Fruit fly (Drosophila melanogaster) whole organism, embryonic: ENCODE measurements around the gene Tsp97E.

Experiments used
- Abd-B ChIP-seq: fragments of 200-800 bp; sonication (Bioruptor generic); optimal IDR thresholded peaks from 2 replicates; lab custom pipeline; 2018; ENCODE audit warnings: missing biosample characterization, mild to moderate bottlenecking, missing genetic modification characterization, moderate library complexity
- Antp ChIP-seq: fragments of 200-800 bp; sonication (Bioruptor generic); optimal IDR thresholded peaks from 3 replicates; lab custom pipeline; 2016; ENCODE audit warnings: missing biosample characterization, missing genetic modification characterization
- CG14441 ChIP-seq: fragments of 200-800 bp; sonication (Bioruptor generic); IDR thresholded peaks from 2 replicates; pipeline ENCODE4 v1.3.6; 2022; ENCODE audit warnings: missing biosample characterization, missing genetic modification characterization
- CG14710 ChIP-seq: fragments of 200-800 bp; sonication (Bioruptor generic); optimal IDR thresholded peaks from 3 replicates; lab custom pipeline; 2019; ENCODE audit warnings: missing biosample characterization, mild to moderate bottlenecking, missing genetic modification characterization, moderate library complexity
- CG14860 ChIP-seq: fragments of 200-800 bp; sonication (Bioruptor generic); IDR thresholded peaks from 3 replicates; pipeline ENCODE4 v1.3.6; 2022; ENCODE audit warnings: missing biosample characterization, missing genetic modification characterization; ENCODE audit not compliant: partially characterized antibody
- CG15514 ChIP-seq: fragments of 200-800 bp; sonication (Bioruptor generic); optimal IDR thresholded peaks from 3 replicates; lab custom pipeline; 2017; ENCODE audit warnings: missing biosample characterization, missing genetic modification characterization, mild to moderate bottlenecking, moderate library complexity, missing genetic modification reagents
- CG1602 ChIP-seq: fragments of 200-800 bp; sonication (Bioruptor generic); optimal IDR thresholded peaks from 3 replicates; lab custom pipeline; 2016; ENCODE audit warnings: missing biosample characterization, missing genetic modification characterization
- CG18011 ChIP-seq: fragments of 200-800 bp; sonication (Bioruptor generic); optimal IDR thresholded peaks from 2 replicates; lab custom pipeline; 2017; ENCODE audit warnings: missing biosample characterization, missing genetic modification characterization, mild to moderate bottlenecking, moderate library complexity, missing genotype
- CG18476 ChIP-seq: fragments of 200-800 bp; sonication (Bioruptor generic); optimal IDR thresholded peaks from 2 replicates; lab custom pipeline; 2016; ENCODE audit warnings: missing biosample characterization, mild to moderate bottlenecking, missing genetic modification characterization
- CG32767 ChIP-seq: fragments of 200-800 bp; sonication (Bioruptor generic); IDR thresholded peaks from 2 replicates; pipeline ENCODE4 v1.3.6; 2022; ENCODE audit warnings: missing biosample characterization, missing genetic modification characterization
- CG32772 ChIP-seq: fragments of 200-800 bp; sonication (Bioruptor generic); IDR thresholded peaks from 2 replicates; pipeline ENCODE4 v1.3.6; 2022; ENCODE audit warnings: missing biosample characterization, missing genetic modification characterization
- CG3995 ChIP-seq: fragments of 200-800 bp; sonication (Bioruptor generic); optimal IDR thresholded peaks from 3 replicates; lab custom pipeline; 2016; ENCODE audit warnings: missing biosample characterization, missing genetic modification characterization
- CG4282 ChIP-seq: fragments of 200-800 bp; sonication (Bioruptor generic); optimal IDR thresholded peaks from 2 replicates; lab custom pipeline; 2016; ENCODE audit warnings: missing biosample characterization, missing genetic modification characterization
- CG4424 ChIP-seq: fragments of 200-800 bp; sonication (Bioruptor generic); optimal IDR thresholded peaks from 3 replicates; lab custom pipeline; 2016; ENCODE audit warnings: missing biosample characterization, missing genetic modification characterization
- CG6765 ChIP-seq: fragments of 200-800 bp; sonication (Bioruptor generic); optimal IDR thresholded peaks from 3 replicates; lab custom pipeline; 2017; ENCODE audit warnings: missing biosample characterization, mild to moderate bottlenecking, missing genetic modification characterization
- CG6854 ChIP-seq: fragments of 200-800 bp; sonication (Bioruptor generic); optimal IDR thresholded peaks from 3 replicates; lab custom pipeline; 2017; ENCODE audit warnings: missing biosample characterization, mild to moderate bottlenecking, missing genetic modification characterization
- CG7357 ChIP-seq: fragments of 200-800 bp; sonication (Bioruptor generic); IDR thresholded peaks from 3 replicates; pipeline ENCODE4 v1.3.6; 2022; ENCODE audit warnings: missing biosample characterization, missing genetic modification characterization
- CG7839 ChIP-seq: fragments of 200-800 bp; sonication (Bioruptor generic); optimal IDR thresholded peaks from 3 replicates; lab custom pipeline; 2018; ENCODE audit warnings: missing biosample characterization, mild to moderate bottlenecking, missing genetic modification characterization, moderate library complexity
- CG9437 ChIP-seq: fragments of 200-800 bp; sonication (Bioruptor generic); optimal IDR thresholded peaks from 2 replicates; lab custom pipeline; 2018; ENCODE audit warnings: missing biosample characterization, mild to moderate bottlenecking, missing genetic modification characterization
- CHES-1-like ChIP-seq: fragments of 200-800 bp; sonication (Bioruptor generic); optimal IDR thresholded peaks from 2 replicates; lab custom pipeline; 2016; ENCODE audit warnings: missing biosample characterization, missing genetic modification characterization
- Drgx ChIP-seq: fragments of 200-800 bp; sonication (Bioruptor generic); IDR thresholded peaks from 2 replicates; pipeline ENCODE4 v1.3.6; 2022; ENCODE audit warnings: missing biosample characterization, missing genetic modification characterization
- Hey ChIP-seq: fragments of 200-800 bp; sonication (Bioruptor generic); optimal IDR thresholded peaks from 3 replicates; lab custom pipeline; 2018; ENCODE audit warnings: missing biosample characterization, mild to moderate bottlenecking, missing genetic modification characterization
- Hmx ChIP-seq: fragments of 200-800 bp; sonication (Bioruptor generic); optimal IDR thresholded peaks from 2 replicates; lab custom pipeline; 2016; ENCODE audit warnings: missing biosample characterization, missing genetic modification characterization
- Hr3 ChIP-seq: fragments of 200-800 bp; sonication (Bioruptor generic); optimal IDR thresholded peaks from 3 replicates; lab custom pipeline; 2016; ENCODE audit warnings: missing biosample characterization, missing genetic modification characterization
- Hr51 ChIP-seq, 2 experiments: fragments of 200-800 bp; sonication (Bioruptor generic); optimal IDR thresholded peaks; 2 replicates in 1 of 2; 3 replicates in 1 of 2; lab custom pipeline; 2016 to 2018; ENCODE audit warnings: missing biosample characterization in 2 of 2, missing genetic modification characterization in 2 of 2, mild to moderate bottlenecking in 1 of 2, moderate library complexity in 1 of 2
- Lim3 ChIP-seq: fragments of 200-800 bp; sonication (Bioruptor generic); IDR thresholded peaks from 2 replicates; pipeline ENCODE4 v1.3.6; 2022; ENCODE audit warnings: missing biosample characterization, missing genetic modification characterization
- MTF-1 ChIP-seq: fragments of 200-800 bp; sonication (Bioruptor generic); optimal IDR thresholded peaks from 2 replicates; lab custom pipeline; 2018; ENCODE audit warnings: missing biosample characterization, mild to moderate bottlenecking, missing genetic modification characterization, borderline replicate concordance
- Mrtf ChIP-seq: fragments of 200-800 bp; sonication (Bioruptor generic); IDR thresholded peaks from 3 replicates; pipeline ENCODE4 v1.3.6; 2022; ENCODE audit warnings: missing biosample characterization, missing genetic modification characterization
- Ptx1 ChIP-seq: fragments of 200-800 bp; sonication (Bioruptor generic); IDR thresholded peaks from 2 replicates; pipeline ENCODE4 v1.3.6; 2022; ENCODE audit warnings: missing biosample characterization, missing genetic modification characterization
- Spps ChIP-seq: fragments of 200-800 bp; sonication (Bioruptor generic); optimal IDR thresholded peaks from 2 replicates; lab custom pipeline; 2018; ENCODE audit warnings: missing biosample characterization, mild to moderate bottlenecking, missing genetic modification characterization
- amos ChIP-seq: fragments of 200-800 bp; sonication (Bioruptor generic); IDR thresholded peaks from 2 replicates; pipeline ENCODE4 v1.3.6; 2022; ENCODE audit warnings: missing biosample characterization, missing genetic modification characterization; ENCODE audit not compliant: partially characterized antibody
- bsh ChIP-seq, 2 experiments: fragments of 200-800 bp; sonication (Bioruptor generic); optimal IDR thresholded peaks; 2 replicates each; lab custom pipeline; 2017 to 2018; ENCODE audit warnings: mild to moderate bottlenecking in 2 of 2, missing biosample characterization in 2 of 2, missing genetic modification characterization in 2 of 2, moderate library complexity in 1 of 2
- cad ChIP-seq: fragments of >200 bp; optimal IDR thresholded peaks from 2 replicates; lab custom pipeline; 2017; ENCODE audit warnings: missing biosample characterization, missing genetic modification characterization
- chm ChIP-seq: fragments of 200-800 bp; sonication (Bioruptor generic); IDR thresholded peaks from 2 replicates; pipeline ENCODE4 v1.3.6; 2022; ENCODE audit warnings: missing biosample characterization, missing genetic modification characterization
- croc ChIP-seq: fragments of 200-800 bp; sonication (Bioruptor generic); conservative IDR thresholded peaks from 3 replicates; pipeline ENCODE4 v1.3.6; 2022; ENCODE audit warnings: missing biosample characterization, missing genetic modification characterization
- fd96Cb ChIP-seq: fragments of 200-800 bp; sonication (Bioruptor generic); optimal IDR thresholded peaks from 2 replicates; lab custom pipeline; 2018; ENCODE audit warnings: missing biosample characterization, mild to moderate bottlenecking, missing genetic modification characterization, moderate library complexity
- gem ChIP-seq: fragments of 200-800 bp; sonication (Bioruptor generic); optimal IDR thresholded peaks from 2 replicates; lab custom pipeline; 2019; ENCODE audit warnings: missing biosample characterization, mild to moderate bottlenecking, missing genetic modification characterization, moderate library complexity
- gfzf ChIP-seq: fragments of 200-800 bp; sonication (Bioruptor generic); optimal IDR thresholded peaks from 2 replicates; lab custom pipeline; 2016; ENCODE audit warnings: missing biosample characterization, mild to moderate bottlenecking, missing genetic modification characterization, moderate library complexity
- gro ChIP-seq: fragments of 200-800 bp; sonication (Bioruptor generic); optimal IDR thresholded peaks from 2 replicates; lab custom pipeline; 2016; ENCODE audit warnings: missing biosample characterization, missing genetic modification characterization
- gt ChIP-seq: fragments of 200-800 bp; sonication (Bioruptor generic); IDR thresholded peaks from 2 replicates; pipeline ENCODE4 v1.3.6; 2022; ENCODE audit warnings: missing biosample characterization, missing genetic modification characterization
- jigr1 ChIP-seq: fragments of 200-800 bp; sonication (Bioruptor generic); IDR thresholded peaks from 3 replicates; pipeline ENCODE4 v1.3.6; 2022; ENCODE audit warnings: missing biosample characterization, missing genetic modification characterization
- jumu ChIP-seq: fragments of 200-800 bp; sonication (Bioruptor generic); optimal IDR thresholded peaks from 3 replicates; lab custom pipeline; 2016; ENCODE audit warnings: missing biosample characterization, missing genetic modification characterization
- nom ChIP-seq: fragments of 200-800 bp; sonication (Bioruptor generic); optimal IDR thresholded peaks from 2 replicates; lab custom pipeline; 2017; ENCODE audit warnings: missing biosample characterization, missing genetic modification characterization, mild to moderate bottlenecking, moderate library complexity, missing genetic modification reagents
- odd ChIP-seq: fragments of 200-800 bp; sonication (Bioruptor generic); optimal IDR thresholded peaks from 2 replicates; lab custom pipeline; 2017; ENCODE audit warnings: missing biosample characterization, mild to moderate bottlenecking, missing genetic modification characterization
- org-1 ChIP-seq: fragments of 200-800 bp; sonication (Bioruptor generic); optimal IDR thresholded peaks from 2 replicates; lab custom pipeline; 2017; ENCODE audit warnings: missing biosample characterization, missing genetic modification characterization
- pum ChIP-seq: fragments of 200-800 bp; sonication (Bioruptor generic); optimal IDR thresholded peaks from 2 replicates; lab custom pipeline; 2016; ENCODE audit warnings: missing biosample characterization, missing genetic modification characterization
- repo ChIP-seq: fragments of 200-800 bp; sonication (Bioruptor generic); optimal IDR thresholded peaks from 2 replicates; lab custom pipeline; 2016; ENCODE audit warnings: missing biosample characterization, missing genetic modification characterization
- sima ChIP-seq: fragments of 200-800 bp; sonication (Bioruptor generic); optimal IDR thresholded peaks from 2 replicates; lab custom pipeline; 2016; ENCODE audit warnings: missing biosample characterization, missing genetic modification characterization
- stwl ChIP-seq: fragments of 200-800 bp; sonication (Bioruptor generic); optimal IDR thresholded peaks from 3 replicates; lab custom pipeline; 2018; ENCODE audit warnings: missing biosample characterization, mild to moderate bottlenecking, missing genetic modification characterization, moderate library complexity
- sug ChIP-seq: fragments of 200-800 bp; optimal IDR thresholded peaks from 2 replicates; lab custom pipeline; 2019; ENCODE audit warnings: missing biosample characterization, mild to moderate bottlenecking, missing genetic modification characterization, moderate library complexity

Gene Tsp97E

DNA sequence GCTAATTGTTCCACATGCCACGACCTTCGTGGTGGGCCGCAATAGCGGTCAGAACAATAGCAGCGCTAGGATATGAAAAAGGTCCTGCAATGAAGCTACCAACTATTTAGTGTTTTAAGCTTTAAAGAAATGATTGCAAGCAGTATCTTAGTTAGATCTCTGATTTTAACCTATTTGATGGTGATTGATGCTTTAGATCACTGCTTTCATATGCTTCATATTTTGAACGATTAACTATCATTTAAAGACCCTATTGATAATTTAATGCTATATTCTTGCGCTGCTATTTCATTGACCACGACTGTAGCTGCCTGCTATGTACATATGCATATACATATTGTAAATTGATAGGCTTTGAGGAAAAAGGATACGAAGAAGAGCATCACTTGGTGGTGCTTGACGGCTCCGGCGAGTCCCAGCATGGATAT is 856 bp downstream of the Tsp97E start (continued):
- TF ChIP-seq CG7357 (GFP tag; lab: Robert Waterston, UW) (peak; percentile 58; the same call in 1 of the 3 replicates), jigr1 (no peak), CG9437 (GFP tag; lab: Kevin White, UChicago) (no peak), repo (GFP tag; lab: Kevin White, UChicago) (peak; percentile 70), croc (GFP tag; lab: Robert Waterston, UW) (peak; percentile 43; the same call in 2 of the 3 replicates), CG6854 (GFP tag; lab: Kevin White, UChicago) (peak; percentile 53), Drgx (GFP tag; lab: Robert Waterston, UW) (peak; percentile 71; the same call in 1 of the 2 replicates), Hr51 (GFP tag; optimal IDR thresholded peaks at IDR 0.05; lab: Kevin White, UChicago) (peak in 1 of 2 experiments; percentile 59), Ptx1 (GFP tag; lab: Robert Waterston, UW) (peak; percentile 45; the same call in 1 of the 2 replicates), CG18476 (GFP tag; lab: Kevin White, UChicago) (peak; percentile 85), pum (peak; percentile 40), CG14860 (GFP tag; lab: Robert Waterston, UW) (0 out of 3 replicates have a peak, but pooled peaks have one; percentile 0), Antp (GFP tag; lab: Kevin White, UChicago) (peak; percentile 30), nom (GFP tag; lab: Kevin White, UChicago) (peak; percentile 76), Mrtf (GFP tag; lab: Robert Waterston, UW) (no peak), CG14710 (tag; lab: Kevin White, UChicago) (peak; percentile 77), CG14441 (peak; percentile 38), odd (GFP tag; lab: Kevin White, UChicago) (no peak), CG6765 (peak; percentile 11), gem (tag; lab: Kevin White, UChicago) (peak; percentile 64), gfzf (GFP tag; lab: Kevin White, UChicago) (no peak), CG32767 (no peak), Spps (tag; lab: Kevin White, UChicago) (peak; percentile 73), stwl (peak; percentile 32), Hmx (no peak), CG4424 (GFP tag; lab: Kevin White, UChicago) (peak; percentile 52), amos (GFP tag; lab: Robert Waterston, UW) (no peak), CHES-1-like (GFP tag; lab: Kevin White, UChicago) (peak; percentile 34), CG7839 (tag; lab: Kevin White, UChicago) (peak; percentile 81), org-1 (peak; percentile 50), CG32772 (GFP tag; lab: Robert Waterston, UW) (0 out of 2 replicates have a peak, but pooled peaks have one; percentile 31), CG18011 (GFP tag; lab: Kevin White, UChicago) (peak; percentile 49), jumu (peak; percentile 55), CG1602 (GFP tag; lab: Kevin White, UChicago) (peak; percentile 20), Hr3 (GFP tag; lab: Kevin White, UChicago) (no peak), CG4282 (GFP tag; lab: Kevin White, UChicago) (no peak), bsh (GFP tag; optimal IDR thresholded peaks at IDR 0.05; lab: Kevin White, UChicago) (peak; percentile 46 to 48), gt (no peak), sima (GFP tag; lab: Kevin White, UChicago) (peak; percentile 66), sug (peak; percentile 40), CG3995 (GFP tag; lab: Kevin White, UChicago) (no peak), Lim3 (no peak), gro (GFP tag; lab: Kevin White, UChicago) (peak; percentile 84), CG15514 (peak; percentile 68), cad (GFP tag; lab: Kevin White, UChicago) (no peak), Hey (tag; lab: Kevin White, UChicago) (no peak), chm (GFP tag; lab: Robert Waterston, UW) (no peak), Abd-B (GFP tag; lab: Kevin White, UChicago) (peak; percentile 79), fd96Cb (tag; lab: Kevin White, UChicago) (peak; percentile 33), MTF-1 (GFP tag; lab: Kevin White, UChicago) (peak; percentile 75)
